Fruit fly (Drosophila melanogaster): ENCODE results near the gene CG12011.

CG12011 gene

dm6 chr3L:1692859-1693258, 1.6 kb upstream of the CG12011 start (continued):
- no peak for TF ChIP-seq Bteb2 (GFP tag; optimal IDR thresholded peaks at IDR 0.05)
- no peak for TF ChIP-seq zen2 (GFP tag; IDR thresholded peaks at IDR 0.05; ENCODE audit: partially characterized antibody)
- no peak for TF ChIP-seq wdn (GFP tag; IDR thresholded peaks at IDR 0.05)
- no peak for TF ChIP-seq CG8290 (GFP tag; optimal IDR thresholded peaks at IDR 0.05)
- no peak for TF ChIP-seq CG8290 (tag; optimal IDR thresholded peaks at IDR 0.05)

- TF ChIP-seq CG14667 (GFP tag; IDR thresholded peaks at IDR 0.05) = 0 out of 2 replicates have a peak, but pooled peaks have one; percentile 29
- no peak for TF ChIP-seq fd3F (GFP tag; optimal IDR thresholded peaks at IDR 0.05)
- no peak; the same call in 2 of the 3 replicates for TF ChIP-seq Mrtf (GFP tag; IDR thresholded peaks at IDR 0.05)
- no peak for TF ChIP-seq tin (GFP tag; optimal IDR thresholded peaks at IDR 0.05)
- peak; percentile 48 for TF ChIP-seq CG11504 (tag; optimal IDR thresholded peaks at IDR 0.05)
- no peak for TF ChIP-seq CG3995 (GFP tag; optimal IDR thresholded peaks at IDR 0.05)
- TF ChIP-seq B-H2 (GFP tag; optimal IDR thresholded peaks at IDR 0.05) = no peak
- no peak for TF ChIP-seq jumu (GFP tag; optimal IDR thresholded peaks at IDR 0.05)
- 0 out of 3 replicates have a peak, but pooled peaks have one; percentile 22 for TF ChIP-seq ase (GFP tag; IDR thresholded peaks at IDR 0.05)
- peak; percentile 35 for TF ChIP-seq pum (GFP tag; optimal IDR thresholded peaks at IDR 0.05)
- no peak for TF ChIP-seq Optix (GFP tag; IDR thresholded peaks at IDR 0.05)
- no peak for TF ChIP-seq CG8478 (optimal IDR thresholded peaks at IDR 0.05)
- TF ChIP-seq E2f1 (GFP tag; IDR thresholded peaks at IDR 0.05) = 0 out of 2 replicates have a peak, but pooled peaks have one; percentile 13
- TF ChIP-seq CG4617 (GFP tag; optimal IDR thresholded peaks at IDR 0.05; ENCODE audit: borderline replicate concordance) = no peak
- TF ChIP-seq Sry-β (GFP tag; optimal IDR thresholded peaks at IDR 0.05) = no peak
- 0 out of 2 replicates have a peak, but pooled peaks have one; percentile 53 for TF ChIP-seq vvl (GFP tag; IDR thresholded peaks at IDR 0.05)
- peak; percentile 33 for TF ChIP-seq lmd (GFP tag; IDR thresholded peaks at IDR 0.05)
- TF ChIP-seq CG11398 (GFP tag; optimal IDR thresholded peaks at IDR 0.05) = no peak
- TF ChIP-seq al (GFP tag; IDR thresholded peaks at IDR 0.05) = no peak
- TF ChIP-seq croc (GFP tag; conservative IDR thresholded peaks at IDR 0.05) = 0 out of 3 replicates have a peak, but pooled peaks have one; percentile 19
- no peak for TF ChIP-seq H15 (GFP tag; IDR thresholded peaks at IDR 0.05)
- no peak for TF ChIP-seq CG14965 (GFP tag; optimal IDR thresholded peaks at IDR 0.05; ENCODE audit: borderline replicate concordance)
- TF ChIP-seq ranshi (GFP tag; IDR thresholded peaks at IDR 0.05) = no peak; the same call in 1 of the 2 replicates
- no peak for TF ChIP-seq aop (GFP tag; IDR thresholded peaks at IDR 0.05)
- no peak for TF ChIP-seq Max (GFP tag; optimal IDR thresholded peaks at IDR 0.05)
- TF ChIP-seq HmgZ (tag; optimal IDR thresholded peaks at IDR 0.05) = no peak
- peak; percentile 40 to 41 for TF ChIP-seq chif (GFP tag; optimal IDR thresholded peaks at IDR 0.05)
- no peak for TF ChIP-seq prd (optimal IDR thresholded peaks at IDR 0.05)
- peak; percentile 76 for TF ChIP-seq prd (GFP tag; IDR thresholded peaks at IDR 0.05)
- peak; percentile 16; the same call in 1 of the 2 replicates for TF ChIP-seq CG7372 (GFP tag; IDR thresholded peaks at IDR 0.05)
- TF ChIP-seq bab2 (GFP tag; optimal IDR thresholded peaks at IDR 0.05) = peak; percentile 15
- TF ChIP-seq CG17328 (GFP tag; IDR thresholded peaks at IDR 0.05) = peak; percentile 36; the same call in 1 of the 2 replicates
- peak; percentile 23 for TF ChIP-seq Chrac-16 (GFP tag; optimal IDR thresholded peaks at IDR 0.05)
- TF ChIP-seq zen (tag; optimal IDR thresholded peaks at IDR 0.05) = peak; percentile 48
- TF ChIP-seq Ada2b (GFP tag; IDR thresholded peaks at IDR 0.05) = peak; percentile 41; the same call in 1 of the 2 replicates
- TF ChIP-seq sima (GFP tag; optimal IDR thresholded peaks at IDR 0.05) = no peak
- no peak for TF ChIP-seq stc (GFP tag; IDR thresholded peaks at IDR 0.05)
- TF ChIP-seq Atf-2 (GFP tag; optimal IDR thresholded peaks at IDR 0.05) = peak; percentile 2
- no peak for TF ChIP-seq ash1 (GFP tag; optimal IDR thresholded peaks at IDR 0.05)
- peak; percentile 1 for TF ChIP-seq ATbp (GFP tag; optimal IDR thresholded peaks at IDR 0.05)
- no peak for TF ChIP-seq Spps (tag; optimal IDR thresholded peaks at IDR 0.05)
- peak; percentile 32 for TF ChIP-seq phol (tag; optimal IDR thresholded peaks at IDR 0.05)
- no peak for TF ChIP-seq ftz-f1 (GFP tag; optimal IDR thresholded peaks at IDR 0.05)
- no peak for TF ChIP-seq twi (tag; optimal IDR thresholded peaks at IDR 0.05)
- TF ChIP-seq chn (GFP tag; optimal IDR thresholded peaks at IDR 0.05) = no peak
- TF ChIP-seq CG6689 (GFP tag; IDR thresholded peaks at IDR 0.05) = peak; percentile 49
Measured at dm6 chr3L:1702367-1702927, 8.0 kb downstream of the CG12011 start, which contains the start of gene CG13931. Gene CG13931 (minus strand): TSS chr3L:1702407.
